Worm (Caenorhabditis elegans): ENCODE measurements around the gene R04F11.3.

R04F11.3 gene

DNA sequence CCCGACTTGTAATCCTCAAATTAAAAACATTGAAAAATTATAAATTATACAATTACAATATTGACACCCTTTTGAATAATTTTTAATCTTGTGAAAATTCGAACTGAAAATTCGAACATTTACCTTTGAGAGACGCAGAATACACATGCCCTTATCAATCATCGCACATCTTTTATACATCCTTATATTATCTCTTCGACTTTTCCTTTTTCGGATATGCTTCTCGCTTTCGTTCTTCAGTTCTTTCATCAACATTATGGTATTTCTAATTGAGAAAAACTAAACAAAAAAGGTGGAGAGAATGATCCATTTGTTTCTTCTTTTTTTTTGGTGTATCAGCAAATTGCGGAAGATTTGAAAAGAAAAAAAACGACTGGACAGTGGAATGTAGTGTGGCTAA is 32.4 kb upstream of the R04F11.3 start:
- TF ChIP-seq lir-3 (tag; optimal IDR thresholded peaks at IDR 0.05; ENCODE audit: poor library complexity) (no peak), fkh-8 (tag; optimal IDR thresholded peaks at IDR 0.05) (no peak), blmp-1 (tag; optimal IDR thresholded peaks at IDR 0.05) (peak; percentile 96), C04F5.9 (tag; optimal IDR thresholded peaks at IDR 0.05) (no peak), aly-2 (tag; optimal IDR thresholded peaks at IDR 0.05) (no peak), lin-35 (GFP tag; optimal IDR thresholded peaks at IDR 0.05) (no peak)

DNA sequence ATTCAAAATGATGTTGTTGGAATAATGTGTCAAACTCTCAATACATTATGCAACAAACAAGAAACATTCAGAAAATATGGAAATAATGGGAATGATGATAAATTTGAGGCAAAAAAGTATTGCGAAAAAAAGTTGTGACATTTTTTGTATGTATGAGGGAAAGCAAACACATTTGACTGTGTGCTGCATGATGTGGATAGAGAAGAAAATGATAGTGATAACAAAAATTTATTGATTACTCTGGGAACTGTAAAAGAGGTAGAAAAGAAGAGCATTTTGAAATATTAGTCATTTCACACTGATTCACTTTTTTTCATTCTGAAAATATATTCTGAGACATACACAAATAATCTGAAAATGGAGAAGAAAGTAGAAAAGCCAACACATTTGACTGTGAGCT is 30.9 kb upstream of the R04F11.3 start:
- TF ChIP-seq elt-2 (tag; optimal IDR thresholded peaks at IDR 0.05) (peak; percentile 26), lin-35 (GFP tag; optimal IDR thresholded peaks at IDR 0.05) (peak in 1 of 2 experiments; percentile 6), aly-2 (tag; optimal IDR thresholded peaks at IDR 0.05) (no peak)

DNA sequence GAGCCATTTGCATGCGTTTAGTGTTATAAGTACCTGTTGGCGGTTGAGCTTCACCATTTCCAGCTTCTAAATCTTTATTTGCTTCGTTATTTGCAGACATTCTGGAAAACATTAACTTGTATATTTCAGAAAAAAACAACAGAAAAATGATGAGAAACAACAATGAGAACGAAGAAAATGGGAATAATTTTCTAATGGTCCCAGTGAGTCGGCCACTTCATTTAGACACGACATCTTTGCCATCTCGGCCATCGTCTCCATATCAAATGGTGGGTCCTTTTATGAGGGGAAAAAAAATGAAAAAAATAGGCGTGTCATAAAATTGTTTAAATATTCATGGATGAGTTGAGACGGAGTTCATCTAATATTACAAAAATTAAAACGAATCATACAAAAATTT is 28.8 kb upstream of the R04F11.3 start, which contains the start of gene snb-2:
Gene snb-2 (minus strand): TSS at position 101 of the 400 bp plus-strand sequence.
- TF ChIP-seq lin-15B (tag; optimal IDR thresholded peaks at IDR 0.05) (no peak), ama-1 (optimal IDR thresholded peaks at IDR 0.05) (no peak), pqm-1 (tag; optimal IDR thresholded peaks at IDR 0.05) (no peak), zip-4 (GFP tag; optimal IDR thresholded peaks at IDR 0.05) (no peak), C34B4.2 (tag; optimal IDR thresholded peaks at IDR 0.05) (no peak), hpl-2 (GFP tag; optimal IDR thresholded peaks at IDR 0.05) (no peak), snu-23 (GFP tag; optimal IDR thresholded peaks at IDR 0.05) (no peak), sptf-1 (tag; optimal IDR thresholded peaks at IDR 0.05) (no peak)

DNA sequence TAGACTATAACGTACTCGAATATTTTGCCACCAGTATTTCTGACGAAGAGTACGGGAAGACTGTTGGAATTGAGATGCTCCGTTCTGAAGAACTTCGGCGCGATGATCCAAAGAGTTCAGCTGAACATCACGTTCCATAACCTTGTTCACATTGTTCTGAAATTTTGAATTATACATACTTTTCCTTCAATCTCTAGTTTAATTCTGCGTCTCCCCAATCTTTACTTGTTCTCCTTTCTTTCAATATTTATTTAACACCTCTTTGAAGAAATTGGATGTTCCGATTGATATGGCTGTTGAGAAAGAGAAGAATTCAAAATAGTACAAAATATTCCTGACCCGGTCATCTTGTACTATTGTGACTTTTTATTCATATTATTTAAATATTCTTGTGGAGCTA is 27.9 kb upstream of the R04F11.3 start, which contains the start of gene F23H12.3:
Gene F23H12.3 (plus strand): TSS at position 301 of the 400 bp plus-strand sequence.
- TF ChIP-seq nhr-71 (tag; optimal IDR thresholded peaks at IDR 0.05): no peak
- no peak for TF ChIP-seq snpc-4 (tag; optimal IDR thresholded peaks at IDR 0.05)
- no peak for TF ChIP-seq dsc-1 (tag; optimal IDR thresholded peaks at IDR 0.05)
- TF ChIP-seq tlp-1 (tag; optimal IDR thresholded peaks at IDR 0.05): no peak
- TF ChIP-seq unc-98 (GFP tag; IDR thresholded peaks at IDR 0.05): no peak
- TF ChIP-seq snu-23 (GFP tag; optimal IDR thresholded peaks at IDR 0.05): no peak
- no peak for TF ChIP-seq pag-3 (tag; optimal IDR thresholded peaks at IDR 0.05; ENCODE audit: borderline replicate concordance, insufficient read depth)
- no peak for TF ChIP-seq ceh-63 (GFP tag; optimal IDR thresholded peaks at IDR 0.05)
- TF ChIP-seq efl-1 (optimal IDR thresholded peaks at IDR 0.05): no peak
- TF ChIP-seq efl-1 (GFP tag; optimal IDR thresholded peaks at IDR 0.05 in 1 of 2): no peak
- TF ChIP-seq hpl-2 (GFP tag; optimal IDR thresholded peaks at IDR 0.05): no peak
- no peak for TF ChIP-seq C04F5.9 (tag; optimal IDR thresholded peaks at IDR 0.05)
- no peak for TF ChIP-seq fkh-4 (tag; optimal IDR thresholded peaks at IDR 0.05; ENCODE audit: borderline replicate concordance)

DNA sequence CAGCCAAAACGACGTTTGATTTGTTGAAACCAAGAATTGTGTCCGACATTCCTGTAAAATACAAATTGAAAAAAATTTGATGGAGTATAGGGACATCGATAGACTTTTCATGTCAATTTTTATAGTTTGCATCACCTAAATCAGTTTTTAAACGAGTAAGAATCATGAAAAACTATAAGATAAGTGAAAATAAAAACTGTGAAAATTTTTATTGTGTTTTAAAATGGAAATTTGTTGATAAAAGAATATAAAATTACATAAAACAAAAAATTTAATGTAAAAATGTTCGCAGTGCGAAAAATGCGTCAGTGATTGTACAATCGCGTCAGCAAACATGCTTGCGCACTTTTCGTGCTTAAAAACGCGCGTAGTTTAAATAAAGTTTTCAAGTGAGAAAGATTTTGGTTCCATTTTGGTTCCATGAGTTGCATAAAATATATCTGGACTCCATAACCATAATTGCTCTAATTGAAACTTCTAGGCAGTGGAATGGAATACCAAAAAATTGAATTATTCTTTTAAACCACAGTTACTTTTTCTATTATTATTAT is 26.5 kb upstream of the R04F11.3 start, which contains the start of gene tomm-20:
Gene tomm-20 (minus strand): TSS at position 51 of the 551 bp plus-strand sequence.
- TF ChIP-seq ets-5 (GFP tag; IDR thresholded peaks at IDR 0.05) (no peak), sox-4 (tag; optimal IDR thresholded peaks at IDR 0.05) (peak; percentile 83), mdl-1 (tag; optimal IDR thresholded peaks at IDR 0.05) (peak in 1 of 2 experiments; percentile 78), pag-3 (tag; optimal IDR thresholded peaks at IDR 0.05; ENCODE audit: borderline replicate concordance, insufficient read depth) (peak; percentile 52), lin-13 (GFP tag; optimal IDR thresholded peaks at IDR 0.05) (peak; percentile 92), C04F5.9 (tag; optimal IDR thresholded peaks at IDR 0.05) (peak; percentile 62), C16A3.4 (tag; optimal IDR thresholded peaks at IDR 0.05) (peak; percentile 96), ceh-63 (GFP tag; optimal IDR thresholded peaks at IDR 0.05) (no peak), egl-27 (tag; optimal IDR thresholded peaks at IDR 0.05) (no peak), lin-14 (GFP tag; optimal IDR thresholded peaks at IDR 0.05) (peak; percentile 95), dsc-1 (tag; optimal IDR thresholded peaks at IDR 0.05) (peak; percentile 95), nhr-237 (tag; optimal IDR thresholded peaks at IDR 0.05) (peak; percentile 74), elt-2 (tag; optimal IDR thresholded peaks at IDR 0.05) (peak; percentile 72), nhr-19 (GFP tag; conservative IDR thresholded peaks at IDR 0.05) (peak; percentile 96), lin-15B (tag; optimal IDR thresholded peaks at IDR 0.05) (peak; percentile 84), ceh-8 (GFP tag; optimal IDR thresholded peaks at IDR 0.05) (peak; percentile 83), mab-9 (GFP tag; IDR thresholded peaks at IDR 0.05) (peak; percentile 89), nhr-77 (tag; optimal IDR thresholded peaks at IDR 0.05) (peak; percentile 84), xbp-1 (tag; optimal IDR thresholded peaks at IDR 0.05) (peak; percentile 93), hlh-17 (GFP tag; optimal IDR thresholded peaks at IDR 0.05; ENCODE audit: borderline replicate concordance) (no peak), snu-23 (GFP tag; optimal IDR thresholded peaks at IDR 0.05) (peak; percentile 96), vab-15 (tag; optimal IDR thresholded peaks at IDR 0.05) (peak; percentile 58), nhr-85 (tag) (peak; percentile 97), hlh-4 (tag; optimal IDR thresholded peaks at IDR 0.05) (no peak), sup-37 (GFP tag; optimal IDR thresholded peaks at IDR 0.05) (peak; percentile 78), zag-1 (tag; optimal IDR thresholded peaks at IDR 0.05) (peak; percentile 68)
